Worm (Caenorhabditis elegans): ENCODE measurements around the gene cwc-15.

DNA sequence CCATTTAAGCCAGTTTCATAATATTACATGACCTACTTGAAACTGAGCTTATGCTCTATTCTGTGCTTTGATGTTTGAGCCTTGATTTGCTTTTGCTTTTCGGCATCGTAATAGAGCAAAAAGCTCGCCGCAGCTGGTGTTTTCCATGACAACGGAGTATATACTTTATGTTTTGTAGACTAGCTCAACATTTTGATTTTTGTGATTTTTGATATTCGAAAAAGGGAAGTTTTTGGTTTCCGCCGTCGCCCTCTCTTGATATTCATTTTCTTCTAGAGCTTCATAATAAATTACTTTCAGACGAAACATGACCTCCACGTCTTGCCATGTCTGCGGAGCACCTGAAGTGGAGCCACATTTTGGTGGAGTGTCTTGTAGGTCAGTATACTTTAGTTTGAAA is 20.9 kb upstream of the cwc-15 start, which contains the start of gene nhr-63:
- no peak for TF ChIP-seq pag-3 (tag; optimal IDR thresholded peaks at IDR 0.05; ENCODE audit: borderline replicate concordance)
- TF ChIP-seq hlh-13 (GFP tag; optimal IDR thresholded peaks at IDR 0.05): no peak
- no peak for TF ChIP-seq F13H6.1 (tag; optimal IDR thresholded peaks at IDR 0.05)
- no peak for TF ChIP-seq elt-2 (tag; optimal IDR thresholded peaks at IDR 0.05)
- TF ChIP-seq ceh-9 (tag; optimal IDR thresholded peaks at IDR 0.05): no peak
- no peak for TF ChIP-seq ama-1 (optimal IDR thresholded peaks at IDR 0.05)
- TF ChIP-seq C08G9.2 (tag; optimal IDR thresholded peaks at IDR 0.05): no peak
- TF ChIP-seq pqm-1 (tag; optimal IDR thresholded peaks at IDR 0.05): no peak
- no peak for TF ChIP-seq lim-6 (tag; optimal IDR thresholded peaks at IDR 0.05)

All from whole organism, late embryonic.